Fruit fly (Drosophila melanogaster) whole organism, adult: ENCODE results near the gene Plzf.
A peak's percentile ranks its signal among the peaks of the same experiment; 100 is the strongest.

Experiments
- CG11617 ChIP-seq: fragments of 200-800 bp; sonication (Bioruptor generic); optimal IDR thresholded peaks from 2 replicates; lab custom pipeline; 2017; ENCODE audit warnings: mild to moderate bottlenecking, missing biosample characterization, missing genetic modification reagents, missing genetic modification characterization
- CG12768 ChIP-seq: fragments of 200-800 bp; sonication (Bioruptor generic); optimal IDR thresholded peaks from 2 replicates; lab custom pipeline; 2017; ENCODE audit warnings: missing biosample characterization, missing genetic modification characterization, mild to moderate bottlenecking, moderate library complexity, missing genetic modification reagents
- CG14711 ChIP-seq: fragments of 200-800 bp; sonication (Bioruptor generic); optimal IDR thresholded peaks from 2 replicates; lab custom pipeline; 2018; ENCODE audit warnings: missing biosample characterization, mild to moderate bottlenecking, missing genetic modification characterization, moderate library complexity
- CG1620 ChIP-seq: fragments of 200-800 bp; sonication (Bioruptor generic); optimal IDR thresholded peaks from 2 replicates; lab custom pipeline; 2016; ENCODE audit warnings: missing biosample characterization, missing genetic modification characterization
- CG33017 ChIP-seq: fragments of 200-800 bp; sonication (Bioruptor generic); optimal IDR thresholded peaks from 2 replicates; lab custom pipeline; 2018; ENCODE audit warnings: missing biosample characterization, mild to moderate bottlenecking, missing genetic modification characterization, moderate library complexity
- CG5204 ChIP-seq: fragments of 200-800 bp; sonication (Bioruptor generic); optimal IDR thresholded peaks from 2 replicates; lab custom pipeline; 2016; ENCODE audit warnings: missing biosample characterization, missing genetic modification characterization
- CG7045 ChIP-seq: fragments of 200-800 bp; sonication (Bioruptor generic); optimal IDR thresholded peaks from 2 replicates; lab custom pipeline; 2017; ENCODE audit warnings: missing biosample characterization, mild to moderate bottlenecking, missing genetic modification characterization
- CG7101 ChIP-seq: fragments of 200-800 bp; sonication (Bioruptor generic); optimal IDR thresholded peaks from 2 replicates; lab custom pipeline; 2018; ENCODE audit warnings: missing biosample characterization, mild to moderate bottlenecking, missing genetic modification characterization, moderate library complexity
- Clk ChIP-seq: fragments of 200-800 bp; sonication (Bioruptor generic); optimal IDR thresholded peaks from 2 replicates; lab custom pipeline; 2017; ENCODE audit warnings: missing biosample characterization, missing genetic modification characterization
- Crg-1 ChIP-seq: fragments of 200-800 bp; sonication (Bioruptor generic); optimal IDR thresholded peaks from 2 replicates; lab custom pipeline; 2016; ENCODE audit warnings: missing biosample characterization, missing genetic modification characterization
- Hr96 ChIP-seq: fragments of 200-800 bp; sonication (Bioruptor generic); optimal IDR thresholded peaks from 2 replicates; lab custom pipeline; 2016; ENCODE audit warnings: missing biosample characterization, missing genetic modification characterization
- Mnt ChIP-seq: fragments of 200-800 bp; sonication (Bioruptor generic); optimal IDR thresholded peaks from 2 replicates; lab custom pipeline; 2016; ENCODE audit warnings: missing biosample characterization, mild to moderate bottlenecking, missing genetic modification characterization
- bab1 ChIP-seq: fragments of 200-800 bp; sonication (Bioruptor generic); optimal IDR thresholded peaks from 3 replicates; lab custom pipeline; 2019; ENCODE audit warnings: missing biosample characterization, mild to moderate bottlenecking, missing genetic modification characterization, moderate library complexity
- cic ChIP-seq: fragments of 200-800 bp; sonication (Bioruptor generic); optimal IDR thresholded peaks from 2 replicates; lab custom pipeline; 2017; ENCODE audit warnings: missing biosample characterization, mild to moderate bottlenecking, missing genetic modification characterization, moderate library complexity
- cnc ChIP-seq, 2 experiments: fragments of >200 bp; optimal IDR thresholded peaks; 2 replicates each; lab custom pipeline; 2017
- kay ChIP-seq: fragments of 200-800 bp; sonication (Bioruptor generic); peaks from one replicate; lab custom pipeline; 2016; ENCODE audit warnings: missing biosample characterization, missing genetic modification characterization, borderline replicate concordance
- ovo ChIP-seq: fragments of 200-800 bp; sonication (Bioruptor generic); optimal IDR thresholded peaks from 2 replicates; lab custom pipeline; 2016; ENCODE audit warnings: missing biosample characterization, missing genetic modification characterization
- pad ChIP-seq: fragments of 200-800 bp; sonication (Bioruptor generic); optimal IDR thresholded peaks from 3 replicates; lab custom pipeline; 2017; ENCODE audit warnings: missing biosample characterization, missing genetic modification characterization, mild to moderate bottlenecking, moderate library complexity, missing genetic modification reagents
- tj ChIP-seq: fragments of 200-800 bp; sonication (Bioruptor generic); optimal IDR thresholded peaks from 3 replicates; lab custom pipeline; 2017; ENCODE audit warnings: missing biosample characterization, mild to moderate bottlenecking, missing genetic modification characterization, moderate library complexity
- toe ChIP-seq: fragments of 200-800 bp; sonication (Bioruptor generic); optimal IDR thresholded peaks from 2 replicates; lab custom pipeline; 2016; ENCODE audit warnings: missing biosample characterization, missing genetic modification characterization

Plzf gene

DNA sequence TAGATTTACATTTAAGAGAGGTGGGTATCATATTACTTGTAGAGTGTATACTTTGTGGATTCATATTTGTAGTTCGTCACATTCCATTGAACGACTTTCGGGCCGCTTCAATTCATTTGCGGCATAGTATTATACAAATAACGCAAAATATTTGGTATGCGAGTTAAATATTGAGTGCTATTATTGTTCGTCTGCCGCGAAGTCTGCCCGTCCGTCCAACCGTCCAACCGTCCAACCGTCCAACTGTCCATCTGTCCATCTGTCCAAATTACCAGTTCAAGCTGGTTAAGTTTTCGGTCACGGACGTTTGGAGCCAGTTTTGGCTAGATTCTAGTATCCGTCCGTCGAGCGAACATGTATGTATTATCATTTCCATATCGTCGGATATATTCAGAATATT is 24.6 kb downstream of the Plzf start:
- TF ChIP-seq CG12768 (no peak), Crg-1 (GFP tag; lab: Kevin White, UChicago) (no peak), CG11617 (no peak), cnc (optimal IDR thresholded peaks at IDR 0.05; lab: Kevin White, UChicago) (no peak)

DNA sequence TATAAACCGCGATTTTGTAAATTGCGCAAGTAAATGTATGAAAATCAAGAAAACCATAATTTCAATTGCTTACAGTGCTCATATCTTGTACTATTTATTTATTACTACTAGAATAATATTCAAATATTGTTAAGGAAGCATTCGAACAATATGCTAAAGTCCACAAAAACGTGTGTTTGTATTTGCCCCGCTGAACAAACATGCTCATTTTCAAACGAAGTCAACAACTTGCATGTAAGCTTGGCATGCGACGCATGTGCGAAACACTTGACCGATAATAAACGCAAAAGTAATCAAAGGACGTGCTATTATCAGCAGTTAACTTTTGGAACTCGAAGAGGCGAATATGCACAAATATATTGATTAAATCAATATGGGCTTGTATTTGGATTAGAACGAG is 27.5 kb downstream of the Plzf start:
- TF ChIP-seq CG1620 = peak; percentile 38
- TF ChIP-seq bab1 (GFP tag; lab: Kevin White, UChicago) = no peak
- TF ChIP-seq Mnt = peak; percentile 63
- TF ChIP-seq ovo (GFP tag; lab: Kevin White, UChicago) = peak; percentile 66
- TF ChIP-seq CG12768 = no peak
- peak; percentile 58 for TF ChIP-seq CG11617
- TF ChIP-seq kay = peak; percentile 63
- no peak for TF ChIP-seq CG5204
- no peak for TF ChIP-seq Hr96 (GFP tag; lab: Kevin White, UChicago)
- TF ChIP-seq CG14711 (tag; lab: Kevin White, UChicago) = no peak
- no peak for TF ChIP-seq toe (GFP tag; lab: Kevin White, UChicago)
- peak; percentile 1 for TF ChIP-seq cic (GFP tag; lab: Kevin White, UChicago)
- no peak for TF ChIP-seq Clk (GFP tag; lab: Kevin White, UChicago)
- TF ChIP-seq CG33017 = peak; percentile 8
- no peak for TF ChIP-seq tj
- TF ChIP-seq Crg-1 (GFP tag; lab: Kevin White, UChicago) = peak; percentile 77
- peak; percentile 79 for TF ChIP-seq CG7101 (tag; lab: Kevin White, UChicago)
- peak; percentile 22 for TF ChIP-seq CG7045 (GFP tag; lab: Kevin White, UChicago)
- TF ChIP-seq cnc (optimal IDR thresholded peaks at IDR 0.05; lab: Kevin White, UChicago) = no peak
- TF ChIP-seq pad (GFP tag; lab: Kevin White, UChicago) = no peak

DNA sequence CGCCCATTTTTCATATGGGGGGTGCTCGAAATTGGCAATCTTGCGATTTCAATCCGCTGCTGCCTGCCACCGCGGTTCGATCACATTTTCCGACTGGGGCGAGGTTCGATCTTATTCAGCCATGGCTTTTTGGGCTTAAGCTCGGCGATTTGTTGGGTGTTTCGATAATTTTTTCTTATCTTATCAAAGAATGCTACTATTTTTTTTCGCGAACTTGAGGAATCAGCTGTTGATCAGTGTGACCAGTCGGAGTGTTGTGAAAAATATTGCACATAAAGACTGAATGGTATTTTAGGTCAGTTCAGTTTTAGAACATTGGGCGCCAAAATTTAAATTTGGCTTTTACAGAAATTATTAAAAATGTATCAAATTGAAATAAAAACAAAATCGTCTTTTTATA is 28.0 kb downstream of the Plzf start, which contains the start of gene Wdr81:
TSS of gene Wdr81 (minus strand) at position 226 of the 400 bp plus-strand sequence.
- TF ChIP-seq tj (no peak), bab1 (GFP tag; lab: Kevin White, UChicago) (peak; percentile 56)

DNA sequence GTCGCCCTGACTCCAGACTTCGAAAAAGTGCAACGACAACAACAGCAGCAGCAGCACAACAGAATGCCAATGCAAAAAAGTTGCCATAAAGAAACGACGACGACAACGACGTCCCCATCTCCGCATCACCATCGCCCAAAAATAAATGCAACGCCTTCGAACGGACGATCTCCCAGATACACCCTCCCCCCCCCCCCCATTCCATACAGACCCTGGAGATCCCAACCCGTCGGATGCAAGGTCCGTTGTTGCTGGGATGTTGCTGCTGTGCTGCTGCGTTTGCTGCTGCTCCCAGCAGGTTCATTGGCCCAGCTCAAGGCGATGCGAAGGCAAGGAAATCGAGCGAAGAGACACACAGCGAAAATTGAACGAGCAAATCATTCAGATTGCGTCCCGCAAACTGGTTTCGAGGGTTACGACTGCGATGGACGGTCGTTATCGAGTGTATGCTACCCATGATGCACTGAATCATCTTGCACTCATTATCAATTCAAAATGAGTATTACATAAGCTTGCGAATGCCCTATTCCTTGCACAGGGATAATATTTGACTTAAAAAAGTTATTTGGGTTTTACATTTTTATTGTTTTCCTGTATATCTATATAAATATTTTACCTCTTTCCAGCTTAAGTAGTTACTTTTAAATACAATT is 34.9 kb downstream of the Plzf start:
- TF ChIP-seq CG5204 = no peak
- no peak for TF ChIP-seq CG1620
- no peak for TF ChIP-seq ovo (GFP tag; lab: Kevin White, UChicago)
- no peak for TF ChIP-seq CG12768
- TF ChIP-seq CG11617 = no peak
- TF ChIP-seq cnc (optimal IDR thresholded peaks at IDR 0.05; lab: Kevin White, UChicago) = no peak
- no peak for TF ChIP-seq cic (GFP tag; lab: Kevin White, UChicago)
- TF ChIP-seq CG7101 (tag; lab: Kevin White, UChicago) = no peak
- no peak for TF ChIP-seq CG33017

DNA sequence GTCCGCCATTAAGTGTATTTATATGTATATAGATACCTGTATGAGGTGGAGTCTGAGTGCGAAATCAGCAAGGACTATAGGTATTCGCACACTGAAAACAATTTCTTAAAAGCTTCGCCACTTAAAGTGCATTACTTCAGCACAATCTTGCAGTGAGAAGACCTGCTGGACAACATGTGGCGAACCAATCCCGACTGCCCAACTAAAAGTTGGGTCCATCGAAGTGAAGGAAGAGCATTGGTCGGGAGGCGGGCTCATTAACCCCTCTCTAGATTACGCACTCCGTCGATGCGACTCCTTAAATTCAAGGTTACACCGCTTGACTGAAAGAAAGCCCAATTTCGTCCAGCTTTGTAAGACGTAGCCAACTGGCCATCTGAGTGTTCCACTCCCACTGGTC is 35.5 kb downstream of the Plzf start:
- TF ChIP-seq CG12768 (no peak), toe (GFP tag; lab: Kevin White, UChicago) (no peak), CG7101 (tag; lab: Kevin White, UChicago) (no peak), CG1620 (no peak)

DNA sequence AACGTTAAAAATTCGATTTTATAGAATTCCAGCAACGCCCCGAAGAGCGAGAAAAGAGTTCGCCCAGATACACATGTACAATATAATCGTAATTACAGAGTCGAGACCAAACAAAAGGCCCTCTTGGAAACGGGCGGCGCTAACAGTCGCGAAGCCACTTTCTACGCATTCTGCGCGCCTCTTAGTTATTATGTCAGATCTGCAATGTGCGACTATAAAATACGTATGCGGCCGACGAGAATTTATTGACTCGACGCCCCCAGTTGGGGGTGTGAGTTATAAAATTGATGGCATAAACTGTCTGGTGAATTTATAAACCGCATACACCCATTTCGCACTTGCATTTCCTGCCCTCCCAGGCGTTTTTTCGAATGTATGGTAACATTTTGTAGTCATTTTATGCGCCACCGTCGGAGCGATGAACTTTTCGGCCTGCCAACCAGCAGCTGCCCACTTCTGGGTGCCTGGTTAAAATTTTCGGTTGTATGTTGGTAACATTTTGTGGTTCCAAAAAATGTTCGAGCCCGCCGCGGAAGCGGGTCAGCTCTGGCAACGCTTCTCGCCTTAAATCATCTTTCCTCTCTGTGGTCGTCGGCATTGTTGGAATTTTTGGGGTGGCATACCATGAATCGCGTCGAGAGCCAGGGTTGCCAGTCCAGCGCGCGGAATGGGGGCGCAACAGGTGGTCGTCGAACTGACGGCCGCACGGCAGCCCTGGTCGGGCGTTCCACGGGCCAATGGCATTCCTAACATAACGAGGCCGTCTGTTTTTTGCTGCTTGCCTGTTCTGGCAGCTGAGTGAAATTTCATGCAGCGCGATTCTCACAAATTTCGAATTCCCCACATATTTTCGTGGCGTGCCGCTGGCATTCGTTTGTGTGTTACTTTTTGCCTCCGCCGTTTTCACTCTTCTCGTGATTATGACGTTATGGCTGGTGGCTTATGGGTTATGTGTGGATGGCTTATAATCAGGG is 36.7 kb downstream of the Plzf start:
- TF ChIP-seq Mnt = peak; percentile 87
- no peak for TF ChIP-seq cnc (optimal IDR thresholded peaks at IDR 0.05; lab: Kevin White, UChicago)
- peak; percentile 73 for TF ChIP-seq CG7045 (GFP tag; lab: Kevin White, UChicago)
- peak; percentile 35 for TF ChIP-seq ovo (GFP tag; lab: Kevin White, UChicago)
- TF ChIP-seq pad (GFP tag; lab: Kevin White, UChicago) = peak; percentile 48
- TF ChIP-seq tj = peak; percentile 72
- TF ChIP-seq kay = peak; percentile 95
- TF ChIP-seq CG33017 = no peak
- TF ChIP-seq toe (GFP tag; lab: Kevin White, UChicago) = peak; percentile 57
- TF ChIP-seq CG5204 = peak; percentile 10
- peak; percentile 94 for TF ChIP-seq CG12768
- TF ChIP-seq CG1620 = no peak
- TF ChIP-seq cic (GFP tag; lab: Kevin White, UChicago) = peak; percentile 72
- peak; percentile 93 for TF ChIP-seq CG11617
- TF ChIP-seq CG14711 (tag; lab: Kevin White, UChicago) = peak; percentile 100
- peak; percentile 52 for TF ChIP-seq bab1 (GFP tag; lab: Kevin White, UChicago)
- no peak for TF ChIP-seq Clk (GFP tag; lab: Kevin White, UChicago)
- no peak for TF ChIP-seq Crg-1 (GFP tag; lab: Kevin White, UChicago)
- peak; percentile 69 for TF ChIP-seq Hr96 (GFP tag; lab: Kevin White, UChicago)
- TF ChIP-seq CG7101 (tag; lab: Kevin White, UChicago) = peak; percentile 57
